Fruit fly (Drosophila melanogaster): ENCODE measurements around the gene Eig71Eb.

Gene Eig71Eb

dm6 chr3L:15619626-15620247 lies 30.0 kb upstream of the Eig71Eb start, which contains the start of gene Phs (continued):
- TF ChIP-seq ap (GFP tag; IDR thresholded peaks at IDR 0.05), result peak; percentile 68
- peak; percentile 59 for TF ChIP-seq slou (GFP tag; optimal IDR thresholded peaks at IDR 0.05)
- peak; percentile 85 for TF ChIP-seq pzg (GFP tag; optimal IDR thresholded peaks at IDR 0.05)
- TF ChIP-seq Doc2 (GFP tag; IDR thresholded peaks at IDR 0.05), result no peak
- peak; percentile 48 for TF ChIP-seq Usf (GFP tag; optimal IDR thresholded peaks at IDR 0.05)
- peak; percentile 68; the same call in 2 of the 3 replicates for TF ChIP-seq so (GFP tag; IDR thresholded peaks at IDR 0.05)
- TF ChIP-seq vnd (GFP tag; IDR thresholded peaks at IDR 0.05; ENCODE audit: partially characterized antibody), result no peak
- peak; percentile 68 for TF ChIP-seq CG30431 (GFP tag; optimal IDR thresholded peaks at IDR 0.05)
- TF ChIP-seq CG3163 (GFP tag; optimal IDR thresholded peaks at IDR 0.05), result peak; percentile 74
- TF ChIP-seq chinmo (GFP tag; IDR thresholded peaks at IDR 0.05; ENCODE audit: partially characterized antibody), result peak; percentile 82; the same call in 1 of the 4 replicates
- peak; percentile 66 for TF ChIP-seq CG17328 (GFP tag; IDR thresholded peaks at IDR 0.05)
- peak; percentile 66 for TF ChIP-seq trem (tag; optimal IDR thresholded peaks at IDR 0.05)
- peak; percentile 71 for TF ChIP-seq CG1792 (GFP tag; optimal IDR thresholded peaks at IDR 0.05)
- TF ChIP-seq Fer2 (tag; optimal IDR thresholded peaks at IDR 0.05), result peak; percentile 42
- peak; percentile 49 for TF ChIP-seq CG7271 (tag; optimal IDR thresholded peaks at IDR 0.05)
- peak; percentile 55 for TF ChIP-seq fd64A (GFP tag; optimal IDR thresholded peaks at IDR 0.05)
- peak; percentile 87 for TF ChIP-seq CG12744 (GFP tag; optimal IDR thresholded peaks at IDR 0.05)
- TF ChIP-seq CG2875 (GFP tag; optimal IDR thresholded peaks at IDR 0.05), result peak; percentile 51
- peak; percentile 98 for TF ChIP-seq Dp (GFP tag; optimal IDR thresholded peaks at IDR 0.05)
- peak; percentile 47 for TF ChIP-seq cwo (GFP tag; optimal IDR thresholded peaks at IDR 0.05)
- no peak for TF ChIP-seq CG3726 (GFP tag; IDR thresholded peaks at IDR 0.05)
- peak; percentile 57 for TF ChIP-seq MESR4 (GFP tag; optimal IDR thresholded peaks at IDR 0.05)
- TF ChIP-seq CG4730 (GFP tag; IDR thresholded peaks at IDR 0.05), result peak; percentile 54; the same call in 1 of the 2 replicates
- TF ChIP-seq Sox102F (GFP tag; optimal IDR thresholded peaks at IDR 0.05), result peak; percentile 37
- peak; percentile 63 for TF ChIP-seq Elba2 (GFP tag; optimal IDR thresholded peaks at IDR 0.05)
- no peak for TF ChIP-seq hb (GFP tag; IDR thresholded peaks at IDR 0.05; ENCODE audit: partially characterized antibody)
- peak; percentile 82 for TF ChIP-seq CG12769 (tag; optimal IDR thresholded peaks at IDR 0.05)
- peak; percentile 96 for TF ChIP-seq NFAT (GFP tag; IDR thresholded peaks at IDR 0.05)
- TF ChIP-seq ase (GFP tag; IDR thresholded peaks at IDR 0.05), result peak; percentile 53; the same call in 1 of the 3 replicates
- peak; percentile 77 for TF ChIP-seq CG4854 (GFP tag; optimal IDR thresholded peaks at IDR 0.05)
- TF ChIP-seq Kr (GFP tag; optimal IDR thresholded peaks at IDR 0.05), result no peak
- TF ChIP-seq CG1647 (GFP tag; optimal IDR thresholded peaks at IDR 0.05), result peak; percentile 84
- peak; percentile 64 for TF ChIP-seq Lhr (GFP tag; optimal IDR thresholded peaks at IDR 0.05)
- no peak for TF ChIP-seq run (tag; optimal IDR thresholded peaks at IDR 0.05)
- TF ChIP-seq odd (GFP tag; optimal IDR thresholded peaks at IDR 0.05), result no peak
- TF ChIP-seq eyg (GFP tag; optimal IDR thresholded peaks at IDR 0.05), result peak; percentile 80
- TF ChIP-seq CG3847 (GFP tag; IDR thresholded peaks at IDR 0.05), result peak; percentile 94
- TF ChIP-seq sc (optimal IDR thresholded peaks at IDR 0.05), result no peak
- peak; percentile 36 for TF ChIP-seq sc (GFP tag; optimal IDR thresholded peaks at IDR 0.05)
- TF ChIP-seq sisA (GFP tag; IDR thresholded peaks at IDR 0.05), result peak; percentile 73
- peak; percentile 98 for TF ChIP-seq cg (GFP tag; optimal IDR thresholded peaks at IDR 0.05)
- TF ChIP-seq Six4 (GFP tag; optimal IDR thresholded peaks at IDR 0.05), result peak; percentile 40
- no peak for TF ChIP-seq GATAe (GFP tag; conservative IDR thresholded peaks at IDR 0.05)
- TF ChIP-seq CG12942 (GFP tag; optimal IDR thresholded peaks at IDR 0.05), result peak; percentile 86
- TF ChIP-seq disco-r (GFP tag; optimal IDR thresholded peaks at IDR 0.05), result peak; percentile 74
- TF ChIP-seq crol (GFP tag; IDR thresholded peaks at IDR 0.05), result no peak
- TF ChIP-seq Atf3 (GFP tag; optimal IDR thresholded peaks at IDR 0.05), result peak; percentile 57
- peak; percentile 71 for TF ChIP-seq CG10366 (GFP tag; IDR thresholded peaks at IDR 0.05)
- peak; percentile 43; the same call in 1 of the 2 replicates for TF ChIP-seq E2f1 (GFP tag; IDR thresholded peaks at IDR 0.05)
- peak; percentile 83 for TF ChIP-seq Hsf (GFP tag; optimal IDR thresholded peaks at IDR 0.05)

Measured in whole organism, embryonic.